Fruit fly (Drosophila melanogaster): ENCODE measurements around the gene CG7627.

The CG7627 gene

DNA sequence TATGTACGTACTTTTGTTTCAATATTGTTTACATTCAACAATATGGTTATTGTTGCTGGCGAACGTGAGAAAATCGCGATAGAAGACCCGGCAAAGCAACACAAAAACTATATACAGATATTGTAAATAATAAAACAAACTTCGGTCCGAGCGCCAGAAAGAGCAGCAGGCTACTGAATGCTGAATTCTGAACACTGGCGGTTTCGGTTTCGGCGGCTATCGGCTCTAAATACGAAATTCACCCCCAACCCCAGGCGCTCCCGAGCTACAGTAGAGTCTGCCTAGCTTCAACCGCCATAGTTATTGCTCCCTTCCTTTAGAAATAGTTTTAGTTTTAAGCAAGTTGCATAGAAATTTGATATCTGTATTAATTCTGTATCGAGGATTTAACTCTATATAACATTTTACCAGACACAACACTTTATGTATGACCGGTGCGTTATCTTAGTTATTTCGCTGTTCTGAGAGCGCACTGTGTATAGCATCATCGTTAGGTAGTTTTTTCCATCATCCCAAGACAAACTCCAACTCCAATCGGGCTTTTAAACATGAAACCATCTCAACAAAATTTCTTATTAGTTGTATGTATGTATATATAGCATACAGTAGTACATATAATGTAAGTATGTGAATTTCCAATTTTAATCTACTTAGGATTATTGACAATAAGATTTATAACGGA, at the start of gene CG7627:
CG7627 (minus strand) TSS at position 197 of the 682 bp plus-strand sequence.
- peak; percentile 63 for TF ChIP-seq CG17801 (GFP tag; optimal IDR thresholded peaks at IDR 0.05; ENCODE audit: partially characterized antibody)

dm6 chr2L:8411530-8411929, 49.3 kb upstream of the CG7627 start, which contains the start of gene Naglu:
TSS of gene Naglu (minus strand) at chr2L:8411868.
- no peak for TF ChIP-seq CG17801 (GFP tag; optimal IDR thresholded peaks at IDR 0.05; ENCODE audit: partially characterized antibody)

dm6 chr2L:8403286-8404270, 41.3 kb upstream of the CG7627 start, which contains the start of gene emb:
TSS of gene emb (plus strand) at chr2L:8403573.
- TF ChIP-seq CG17801 (GFP tag; optimal IDR thresholded peaks at IDR 0.05; ENCODE audit: partially characterized antibody) = peak; percentile 67

- no peak for TF ChIP-seq CG17801 (GFP tag; optimal IDR thresholded peaks at IDR 0.05; ENCODE audit: partially characterized antibody)
Measured at dm6 chr2L:8402928-8403285, 40.6 kb upstream of the CG7627 start, which contains the start of gene fy. TSS of gene fy (minus strand) at chr2L:8403280.

DNA sequence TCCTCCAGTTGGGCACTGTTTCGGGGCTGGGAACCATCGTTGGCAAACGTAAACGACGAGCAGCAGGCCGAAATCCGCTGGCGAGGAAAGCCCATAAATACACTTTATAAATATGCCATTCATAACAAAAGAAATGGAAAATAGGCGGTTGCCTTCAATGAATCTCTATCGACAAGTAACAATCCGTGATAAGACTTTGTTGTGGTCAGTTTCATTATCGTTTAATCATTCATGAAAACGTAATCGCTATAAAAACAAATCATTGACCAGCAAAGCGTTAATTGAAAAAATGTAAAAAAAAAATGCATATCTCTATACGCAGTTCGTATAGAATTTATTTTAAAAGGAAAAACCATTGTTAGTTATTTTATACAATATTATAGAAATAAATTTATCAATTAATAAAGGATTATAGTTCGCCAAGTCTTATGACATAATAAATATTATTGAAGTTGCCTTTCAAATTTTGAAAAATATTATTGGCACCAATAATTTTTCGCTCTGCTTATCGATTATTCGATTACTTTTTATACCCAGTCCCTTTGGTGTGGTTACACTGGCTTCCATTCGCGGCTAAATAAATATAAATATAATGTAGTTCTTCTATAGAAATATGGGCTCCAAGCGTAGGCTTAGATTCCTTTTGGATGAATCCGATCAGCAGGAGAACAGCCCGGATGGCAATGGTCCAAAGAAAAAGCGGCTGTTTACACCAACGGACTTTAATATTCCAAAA, 37.8 kb upstream of the CG7627 start, which contains the start of gene CG31898:
CG31898 (plus strand) TSS at position 559 of the 736 bp plus-strand sequence.
- no peak for TF ChIP-seq CG17801 (GFP tag; optimal IDR thresholded peaks at IDR 0.05; ENCODE audit: partially characterized antibody)

DNA sequence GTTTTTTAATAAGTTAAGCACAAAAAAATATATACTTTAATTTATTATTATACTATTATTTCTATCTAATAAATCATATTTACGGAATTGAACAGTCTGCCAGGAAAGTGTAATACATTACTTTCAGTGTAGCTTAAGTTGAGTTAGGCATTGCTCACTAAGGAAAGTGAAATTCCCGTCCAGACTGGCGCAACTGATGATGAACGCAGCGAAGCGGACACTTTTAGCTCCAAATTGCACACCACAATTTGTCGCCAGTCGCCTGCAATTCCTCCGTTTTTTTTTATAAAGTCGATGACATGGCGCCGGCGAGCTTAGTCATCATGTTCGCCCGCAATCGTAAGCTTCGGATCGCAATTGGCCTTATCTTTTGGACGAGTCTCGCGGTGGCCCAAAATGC, 36.5 kb upstream of the CG7627 start, which contains the start of gene CG13386:
CG13386 (plus strand) TSS at position 301 of the 400 bp plus-strand sequence.
- no peak for TF ChIP-seq CG17801 (GFP tag; optimal IDR thresholded peaks at IDR 0.05; ENCODE audit: partially characterized antibody)

DNA sequence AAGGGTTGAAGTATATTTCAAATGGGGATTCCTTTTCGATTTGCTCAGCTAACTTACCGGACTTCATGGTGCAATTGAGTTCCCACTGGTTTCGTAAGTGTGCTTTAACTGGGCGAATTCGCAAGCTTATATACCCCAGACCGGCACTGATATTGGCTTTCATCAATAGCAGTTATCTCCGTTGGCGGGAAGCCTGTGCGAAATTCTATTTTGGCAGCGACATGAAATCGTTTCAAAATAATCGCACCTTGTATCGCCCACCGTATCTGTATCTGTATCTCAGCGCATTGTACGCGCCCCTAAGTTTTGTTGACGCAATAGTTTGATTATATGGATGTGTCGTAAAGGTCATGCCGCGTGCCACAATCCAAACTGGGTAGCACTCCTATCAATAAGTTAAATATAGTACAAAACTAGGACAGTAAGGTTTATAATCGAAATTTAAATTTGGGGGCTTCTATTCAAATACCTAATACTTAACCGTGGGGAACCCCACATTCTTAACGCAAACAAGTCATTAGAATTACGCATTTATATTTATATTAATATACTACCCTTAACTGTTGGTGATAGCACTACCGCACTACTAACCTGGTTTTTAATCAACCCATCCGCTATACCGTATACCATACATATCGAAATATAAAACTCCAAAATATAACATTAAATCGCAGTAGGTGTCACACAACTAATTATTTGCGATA, 33.9 kb upstream of the CG7627 start, which contains the start of the genes Peritrophin-15a and CG13385:
Peritrophin-15a (minus strand) TSS at position 101 of the 704 bp plus-strand sequence.
CG13385 (plus strand) TSS at position 654 of the 704 bp plus-strand sequence.
- no peak for TF ChIP-seq CG17801 (GFP tag; optimal IDR thresholded peaks at IDR 0.05; ENCODE audit: partially characterized antibody)

dm6 chr2L:8394840-8395239, 32.6 kb upstream of the CG7627 start, which contains the start of gene Peritrophin-15b:
TSS of gene Peritrophin-15b (minus strand) at chr2L:8394940.
- TF ChIP-seq CG17801 (GFP tag; optimal IDR thresholded peaks at IDR 0.05; ENCODE audit: partially characterized antibody) = no peak

DNA sequence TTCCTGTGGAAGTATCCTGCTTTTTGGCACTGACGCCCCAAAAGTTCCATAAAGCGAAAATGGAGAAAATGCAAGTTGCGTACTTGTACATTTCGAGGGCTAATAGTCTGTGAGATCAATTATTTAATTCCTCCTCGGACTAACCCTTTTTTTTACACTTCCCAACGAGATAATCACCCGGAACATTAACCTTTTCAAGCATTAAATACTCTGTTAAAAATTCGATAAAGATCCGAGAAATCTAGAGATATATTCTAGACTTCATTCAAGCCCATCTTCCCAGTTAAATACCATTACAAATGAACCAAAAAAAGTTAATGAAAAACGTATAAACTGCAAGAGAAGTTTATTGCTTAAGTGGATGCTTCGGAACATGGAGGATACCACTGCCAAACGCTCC, 31.9 kb upstream of the CG7627 start, which contains the start of gene lectin-29Ca:
lectin-29Ca (minus strand) TSS at position 101 of the 400 bp plus-strand sequence.
- TF ChIP-seq CG17801 (GFP tag; optimal IDR thresholded peaks at IDR 0.05; ENCODE audit: partially characterized antibody) = no peak

DNA sequence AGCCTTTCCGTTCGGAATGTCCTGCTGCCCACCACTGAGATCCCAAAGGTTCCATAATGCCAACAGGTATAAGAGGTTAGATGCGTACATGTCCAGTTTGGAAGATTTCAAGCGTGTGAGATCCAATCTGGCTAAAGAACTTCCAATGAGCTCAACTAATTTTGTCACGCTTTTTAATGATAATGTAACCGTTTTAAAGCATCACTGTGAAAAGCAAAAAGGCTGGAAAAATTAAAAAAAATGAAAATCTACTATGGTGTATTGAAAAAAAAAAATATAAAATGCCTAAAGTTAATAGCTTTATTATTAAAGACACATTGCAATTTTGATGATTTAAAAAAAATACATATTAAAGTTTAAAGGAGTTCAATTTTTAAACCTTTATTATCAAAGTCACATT, 30.9 kb upstream of the CG7627 start, which contains the start of gene Acp29AB:
Acp29AB (minus strand) TSS at position 101 of the 400 bp plus-strand sequence.
- TF ChIP-seq CG17801 (GFP tag; optimal IDR thresholded peaks at IDR 0.05; ENCODE audit: partially characterized antibody) = no peak

- no peak for TF ChIP-seq CG17801 (GFP tag; optimal IDR thresholded peaks at IDR 0.05; ENCODE audit: partially characterized antibody)
Measured at dm6 chr2L:8392298-8392697, 30.0 kb upstream of the CG7627 start, which contains the start of gene CG42820. TSS of gene CG42820 (minus strand) at chr2L:8392398.

DNA sequence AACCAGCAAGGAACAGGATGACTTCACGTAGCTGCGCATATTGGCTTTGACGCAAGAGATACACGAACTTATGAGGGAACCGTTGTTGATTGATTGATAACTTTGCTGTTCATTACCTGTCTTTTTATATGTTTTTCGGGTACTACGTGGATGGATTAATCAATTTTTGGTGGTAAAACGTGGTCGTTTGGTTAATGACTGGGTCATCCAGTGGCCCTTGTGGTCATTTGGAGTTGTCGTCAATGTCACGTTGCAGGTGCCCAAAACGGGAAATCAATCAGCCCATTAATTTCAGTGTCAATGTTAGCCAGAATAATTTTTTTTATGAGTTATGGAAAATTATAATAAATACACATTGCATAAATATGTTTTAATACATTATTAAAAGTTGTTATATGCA, 27.0 kb upstream of the CG7627 start, which contains the start of gene CG42819:
CG42819 (minus strand) TSS at position 101 of the 400 bp plus-strand sequence.
- TF ChIP-seq CG17801 (GFP tag; optimal IDR thresholded peaks at IDR 0.05; ENCODE audit: partially characterized antibody) = no peak

DNA sequence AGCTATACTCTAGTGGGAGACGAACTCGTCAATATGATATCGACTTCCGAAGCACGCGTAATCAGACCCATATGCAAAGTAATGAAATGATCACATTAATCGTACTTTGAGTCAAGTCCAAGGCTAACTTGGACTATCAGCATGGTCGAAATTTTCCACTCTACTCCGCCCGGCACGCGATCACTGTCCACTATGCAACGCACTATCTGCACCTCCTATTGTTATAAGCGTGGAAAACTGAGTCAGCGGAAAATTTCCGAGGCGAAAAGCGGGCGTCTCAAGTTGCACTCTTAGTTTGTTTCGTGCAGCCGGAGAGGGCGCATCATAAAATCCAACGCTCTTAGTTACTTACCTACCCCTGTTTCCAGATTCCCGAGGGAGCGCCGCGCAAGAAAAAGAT, 23.6 kb upstream of the CG7627 start:
- TF ChIP-seq CG17801 (GFP tag; optimal IDR thresholded peaks at IDR 0.05; ENCODE audit: partially characterized antibody) = no peak
